Worm (Caenorhabditis elegans) whole organism, L1 larva: ENCODE measurements around the gene clec-29.

Source experiments
- C04F5.9 ChIP-seq: sonication (generic microtip); optimal IDR thresholded peaks from 2 replicates; lab custom pipeline; 2016; ENCODE audit warnings: missing genetic modification characterization, missing compliant biosample characterization
- F16B12.6 ChIP-seq: fragments of 150-350 bp; optimal IDR thresholded peaks from 2 replicates; lab custom pipeline; 2014; ENCODE audit warnings: missing biosample characterization, missing genetic modification characterization
- alr-1 ChIP-seq: fragments of 200-800 bp; sonication (Bioruptor generic); optimal IDR thresholded peaks from 2 replicates; lab custom pipeline; 2018; ENCODE audit warnings: borderline replicate concordance, mild to moderate bottlenecking, missing genetic modification characterization, missing compliant biosample characterization
- aly-2 ChIP-seq: fragments of 150-350 bp; optimal IDR thresholded peaks from 2 replicates; lab custom pipeline; 2014; ENCODE audit warnings: missing biosample characterization, missing genetic modification characterization
- ama-1 ChIP-seq: fragments of 150-350 bp; optimal IDR thresholded peaks from 2 replicates; lab custom pipeline; 2014
- blmp-1 ChIP-seq: fragments of 150-350 bp; optimal IDR thresholded peaks from 2 replicates; lab custom pipeline; 2014; ENCODE audit warnings: missing biosample characterization, missing genetic modification characterization
- ceh-8 ChIP-seq: fragments of 200-800 bp; sonication (Bioruptor generic); optimal IDR thresholded peaks from 2 replicates; lab custom pipeline; 2018; ENCODE audit warnings: mild to moderate bottlenecking, missing genetic modification characterization, moderate library complexity, missing compliant biosample characterization
- ces-1 ChIP-seq: fragments of 150-350 bp; optimal IDR thresholded peaks from 2 replicates; lab custom pipeline; 2014; ENCODE audit warnings: missing biosample characterization, missing genetic modification reagents, missing genetic modification characterization
- dpl-1 ChIP-seq, 3 experiments: fragments of 150-350 bp in 2 of 3; sonication (generic microtip) in 1 of 3; optimal IDR thresholded peaks; 2 replicates each; lab custom pipeline; 2014 to 2017; ENCODE audit warnings: missing biosample characterization in 3 of 3, missing genetic modification characterization in 3 of 3, missing genetic modification reagents in 3 of 3
- dsc-1 ChIP-seq: sonication (generic microtip); optimal IDR thresholded peaks from 2 replicates; lab custom pipeline; 2016; ENCODE audit warnings: mild to moderate bottlenecking, missing genetic modification characterization, missing compliant biosample characterization
- efl-1 ChIP-seq, 4 experiments: fragments of 150-350 bp; optimal IDR thresholded peaks in 3 of 4; peaks in 1 of 4; 1 replicate in 1 of 4; 2 replicates in 3 of 4; lab custom pipeline; 2014; ENCODE audit warnings: missing biosample characterization in 2 of 4, missing genetic modification characterization in 2 of 4, missing genetic modification reagents in 2 of 4
- elt-2 ChIP-seq: sonication (generic microtip); optimal IDR thresholded peaks from 2 replicates; lab custom pipeline; 2016; ENCODE audit warnings: missing genetic modification characterization, mild to moderate bottlenecking, inconsistent platforms, missing compliant biosample characterization, missing genetic modification reagents
- elt-3 ChIP-seq, 6 experiments: fragments of 150-350 bp in 1 of 6; sonication (generic microtip); optimal IDR thresholded peaks; 2 replicates each; lab custom pipeline; 2017 to 2018; ENCODE audit warnings: missing biosample characterization in 6 of 6, missing genetic modification characterization in 6 of 6, inconsistent platforms in 1 of 6
- ets-5 ChIP-seq: fragments of 200-800 bp; sonication (Bioruptor generic); IDR thresholded peaks from 2 replicates; pipeline ENCODE4 v1.3.6; 2022; ENCODE audit warnings: missing genetic modification characterization, missing compliant biosample characterization
- fkh-4 ChIP-seq: sonication (generic microtip); optimal IDR thresholded peaks from 2 replicates; lab custom pipeline; 2016; ENCODE audit warnings: missing compliant biosample characterization, missing genetic modification characterization, borderline replicate concordance
- hlh-17 ChIP-seq: fragments of 200-800 bp; sonication (Bioruptor generic); optimal IDR thresholded peaks from 2 replicates; lab custom pipeline; 2018; ENCODE audit warnings: missing genetic modification characterization, mild to moderate bottlenecking, missing compliant biosample characterization, moderate library complexity, borderline replicate concordance
- hpl-2 ChIP-seq: fragments of 150-350 bp; optimal IDR thresholded peaks from 2 replicates; lab custom pipeline; 2014; ENCODE audit warnings: missing biosample characterization, missing genetic modification reagents, missing genetic modification characterization
- irx-1 ChIP-seq: sonication (generic microtip); optimal IDR thresholded peaks from 2 replicates; lab custom pipeline; 2016; ENCODE audit warnings: missing genetic modification characterization, missing compliant biosample characterization
- isw-1 ChIP-seq: fragments of 200-800 bp; sonication (Bioruptor generic); IDR thresholded peaks from 2 replicates; pipeline ENCODE4 v1.3.6; 2022; ENCODE audit warnings: missing genetic modification characterization, missing compliant biosample characterization
- lin-14 ChIP-seq: fragments of 200-800 bp; sonication (Bioruptor generic); optimal IDR thresholded peaks from 2 replicates; lab custom pipeline; 2018; ENCODE audit warnings: mild to moderate bottlenecking, missing genetic modification characterization, moderate library complexity, missing compliant biosample characterization
- lin-35 ChIP-seq, 2 experiments: fragments of 150-350 bp; optimal IDR thresholded peaks; 2 replicates each; lab custom pipeline; 2014; ENCODE audit warnings: missing biosample characterization in 2 of 2, missing genetic modification characterization in 2 of 2, missing genetic modification reagents in 2 of 2
- lir-3 ChIP-seq: sonication (generic microtip); optimal IDR thresholded peaks from 2 replicates; lab custom pipeline; 2016; ENCODE audit warnings: mild to moderate bottlenecking, missing genetic modification characterization, moderate library complexity, missing compliant biosample characterization; ENCODE audit not compliant: poor library complexity
- lsy-2 ChIP-seq, 2 experiments: fragments of 150-350 bp; optimal IDR thresholded peaks; 2 replicates each; lab custom pipeline; 2014; ENCODE audit warnings: missing biosample characterization in 2 of 2, missing genetic modification characterization in 2 of 2
- mdl-1 ChIP-seq, 2 experiments: fragments of 150-350 bp; optimal IDR thresholded peaks; 2 replicates each; lab custom pipeline; 2014 to 2017; ENCODE audit warnings: missing biosample characterization in 2 of 2, missing genetic modification characterization in 2 of 2, inconsistent platforms in 1 of 2
- nhr-19 ChIP-seq: fragments of 200-800 bp; sonication (Bioruptor generic); conservative IDR thresholded peaks from 2 replicates; pipeline ENCODE4 v1.3.6; 2022; ENCODE audit warnings: missing genetic modification characterization, missing compliant biosample characterization
- nhr-20 ChIP-seq: sonication (generic microtip); optimal IDR thresholded peaks from 2 replicates; lab custom pipeline; 2016; ENCODE audit warnings: mild to moderate bottlenecking, missing genetic modification characterization, missing compliant biosample characterization
- nhr-237 ChIP-seq: fragments of 150-350 bp; optimal IDR thresholded peaks from 2 replicates; lab custom pipeline; 2014; ENCODE audit warnings: missing biosample characterization, missing genetic modification characterization
- nhr-28 ChIP-seq: fragments of 150-350 bp; optimal IDR thresholded peaks from 2 replicates; lab custom pipeline; 2014; ENCODE audit warnings: missing biosample characterization, missing genetic modification characterization
- nhr-76 ChIP-seq: sonication (generic microtip); optimal IDR thresholded peaks from 2 replicates; lab custom pipeline; 2017; ENCODE audit warnings: missing biosample characterization, missing genetic modification characterization
- nhr-85 ChIP-seq: sonication (generic microtip); peaks from one replicate; lab custom pipeline; 2016; ENCODE audit warnings: missing genetic modification characterization, inconsistent platforms, missing compliant biosample characterization
- nhr-90 ChIP-seq: sonication (generic microtip); optimal IDR thresholded peaks from 2 replicates; lab custom pipeline; 2016; ENCODE audit warnings: mild to moderate bottlenecking, missing genetic modification characterization, missing compliant biosample characterization; ENCODE audit not compliant: poor library complexity
- rnt-1 ChIP-seq: sonication (generic microtip); optimal IDR thresholded peaks from 2 replicates; lab custom pipeline; 2016; ENCODE audit warnings: mild to moderate bottlenecking, missing genetic modification characterization, moderate library complexity, missing compliant biosample characterization
- snu-23 ChIP-seq: sonication (generic microtip); optimal IDR thresholded peaks from 2 replicates; lab custom pipeline; 2016; ENCODE audit warnings: missing genetic modification characterization, missing compliant biosample characterization
- sptf-1 ChIP-seq: fragments of 150-350 bp; optimal IDR thresholded peaks from 2 replicates; lab custom pipeline; 2014; ENCODE audit warnings: missing biosample characterization, missing genetic modification characterization
- sup-37 ChIP-seq: fragments of 200-800 bp; sonication (Bioruptor generic); optimal IDR thresholded peaks from 2 replicates; lab custom pipeline; 2018; ENCODE audit warnings: mild to moderate bottlenecking, missing genetic modification characterization, missing compliant biosample characterization
- tbx-2 ChIP-seq: sonication (generic microtip); optimal IDR thresholded peaks from 2 replicates; lab custom pipeline; 2016; ENCODE audit warnings: missing genetic modification characterization, missing compliant biosample characterization
- unc-130 ChIP-seq: fragments of 150-350 bp; optimal IDR thresholded peaks from 2 replicates; lab custom pipeline; 2017; ENCODE audit warnings: missing biosample characterization, missing genetic modification characterization, inconsistent platforms
- unc-86 ChIP-seq: sonication (generic microtip); optimal IDR thresholded peaks from 2 replicates; lab custom pipeline; 2016; ENCODE audit warnings: missing genetic modification characterization, missing compliant biosample characterization
- vab-15 ChIP-seq: sonication (generic microtip); optimal IDR thresholded peaks from 2 replicates; lab custom pipeline; 2017; ENCODE audit warnings: missing genotype, mild to moderate bottlenecking, missing genetic modification characterization, missing compliant biosample characterization
- xbp-1 ChIP-seq: sonication (generic microtip); optimal IDR thresholded peaks from 2 replicates; lab custom pipeline; 2016; ENCODE audit warnings: missing genetic modification characterization, missing compliant biosample characterization
- zag-1 ChIP-seq: fragments of 150-350 bp; optimal IDR thresholded peaks from 2 replicates; lab custom pipeline; 2014; ENCODE audit warnings: missing biosample characterization, missing genetic modification characterization
- zip-4 ChIP-seq: fragments of 200-800 bp; sonication (Bioruptor generic); optimal IDR thresholded peaks from 2 replicates; lab custom pipeline; 2018; ENCODE audit warnings: mild to moderate bottlenecking, missing genetic modification characterization, moderate library complexity, missing compliant biosample characterization

clec-29 gene

DNA sequence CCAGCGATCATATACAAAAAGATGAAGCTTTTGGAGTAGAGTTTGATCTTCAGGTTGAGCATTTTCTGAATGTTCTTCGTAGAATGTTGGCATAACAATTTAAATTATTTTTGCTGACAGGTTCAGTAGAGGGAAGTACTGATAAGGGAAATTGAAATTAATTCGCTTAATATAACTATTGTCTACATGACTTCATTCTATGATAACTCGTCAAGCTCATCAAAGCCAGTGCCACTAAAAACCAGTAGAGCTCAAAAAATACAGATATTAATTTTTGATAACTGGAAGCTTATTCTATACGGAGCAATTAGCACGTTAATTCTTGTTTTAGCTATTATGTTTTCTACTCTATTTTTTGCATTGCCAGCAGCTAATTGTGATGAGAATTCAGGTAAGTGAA, at the start of gene clec-29, which contains the start of gene clec-39:
Gene clec-29 (minus strand): TSS at position 101 of the 400 bp plus-strand sequence.
Gene clec-39 (plus strand): TSS at position 169 of the 400 bp plus-strand sequence.
- TF ChIP-seq C04F5.9, result no peak
- no peak for TF ChIP-seq dpl-1 (GFP tag; optimal IDR thresholded peaks at IDR 0.05; lab: Kevin White, UChicago)
- no peak for TF ChIP-seq nhr-76
- no peak for TF ChIP-seq hpl-2 (GFP tag; lab: Kevin White, UChicago)
- TF ChIP-seq fkh-4 (tag; lab: Kevin White, UChicago), result no peak
- TF ChIP-seq ceh-8, result no peak
- no peak for TF ChIP-seq nhr-20 (tag; lab: Kevin White, UChicago)
- no peak for TF ChIP-seq elt-2 (tag; lab: Kevin White, UChicago)
- no peak for TF ChIP-seq nhr-237 (tag; lab: Kevin White, UChicago)
- TF ChIP-seq hlh-17 (GFP tag; lab: Kevin White, UChicago), result no peak
- no peak for TF ChIP-seq zip-4 (GFP tag; lab: Kevin White, UChicago)
- TF ChIP-seq tbx-2 (tag; lab: Kevin White, UChicago), result no peak

DNA sequence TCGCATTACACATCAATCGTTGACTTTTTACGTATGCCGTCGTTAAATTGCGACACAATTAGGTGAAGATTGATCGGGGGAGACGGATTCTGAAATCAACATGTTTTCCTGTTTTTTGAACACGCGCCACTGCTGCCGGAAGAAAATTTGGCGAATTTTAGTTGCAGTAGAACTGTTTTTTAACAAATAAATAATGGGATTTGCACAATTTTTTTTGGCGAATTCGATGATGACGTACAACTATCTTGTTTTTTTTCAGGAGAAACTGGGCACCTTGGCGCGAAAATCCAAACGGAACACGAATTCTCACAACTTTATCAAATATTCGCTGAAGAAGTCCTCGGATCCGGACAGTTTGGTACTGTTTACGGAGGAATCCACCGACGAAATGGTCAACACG, 47.0 kb upstream of the clec-29 start:
- TF ChIP-seq nhr-28 (tag; lab: Kevin White, UChicago) (no peak), efl-1 (optimal IDR thresholded peaks at IDR 0.05; lab: Kevin White, UChicago) (no peak), efl-1 (GFP tag; optimal IDR thresholded peaks at IDR 0.05 in 1 of 2; lab: Kevin White, UChicago) (peak in 1 of 2 experiments; percentile 62), dsc-1 (tag; lab: Kevin White, UChicago) (no peak), F16B12.6 (tag; lab: Kevin White, UChicago) (no peak)
- TF ChIP-seq, all 84 proteins: peak for 1

DNA sequence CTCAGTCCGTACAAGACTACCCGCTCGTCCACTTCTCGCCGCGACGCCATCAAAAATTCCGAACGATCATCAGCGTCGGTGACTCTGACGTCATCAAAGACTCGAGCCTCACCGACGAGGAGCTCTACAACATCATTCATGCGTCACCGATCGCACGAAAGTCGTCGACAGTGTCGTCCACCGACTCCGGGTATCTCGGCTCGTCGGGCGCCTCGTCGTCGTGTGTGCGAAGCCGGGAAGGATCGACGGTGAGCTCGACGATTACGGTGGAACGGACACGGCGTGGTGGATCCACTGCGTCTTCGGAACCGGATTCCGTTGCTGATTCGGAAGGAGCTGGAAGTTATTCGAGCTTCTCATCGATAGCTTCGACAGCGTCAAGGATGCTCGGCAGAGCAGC, 45.8 kb upstream of the clec-29 start:
- TF ChIP-seq ces-1 (GFP tag; lab: Kevin White, UChicago) (no peak), efl-1 (optimal IDR thresholded peaks at IDR 0.05; lab: Kevin White, UChicago) (no peak), efl-1 (GFP tag; optimal IDR thresholded peaks at IDR 0.05 in 1 of 2; lab: Kevin White, UChicago) (no peak), sup-37 (GFP tag; lab: Kevin White, UChicago) (no peak), nhr-85 (no peak), sptf-1 (tag; lab: Kevin White, UChicago) (no peak), alr-1 (tag; lab: Kevin White, UChicago) (no peak)
- TF ChIP-seq, all 84 proteins: peak for 0

DNA sequence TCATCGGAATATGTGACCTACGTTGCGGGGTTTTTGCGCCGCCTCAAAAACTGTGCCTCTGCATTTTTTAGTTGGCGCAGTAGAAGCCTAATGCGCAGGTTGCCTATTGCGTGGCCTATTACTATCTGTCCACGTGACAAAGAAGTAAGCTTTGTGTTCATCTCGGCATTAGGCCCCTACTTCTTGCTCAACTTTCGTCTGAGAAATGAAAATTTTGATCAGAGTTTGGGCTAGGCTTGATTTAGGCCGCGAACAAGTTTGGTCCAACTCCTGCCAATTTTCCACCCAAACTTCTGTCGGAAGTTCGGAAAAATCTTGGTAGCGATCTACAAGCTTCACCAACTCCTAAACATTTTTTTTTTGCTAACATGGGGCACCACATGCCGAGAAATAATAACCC, 43.0 kb upstream of the clec-29 start:
- no peak for TF ChIP-seq hpl-2 (GFP tag; lab: Kevin White, UChicago)
- TF ChIP-seq nhr-19 (GFP tag; lab: Robert Waterston, UW), result no peak
- TF ChIP-seq aly-2 (tag; lab: Kevin White, UChicago), result no peak
- TF ChIP-seq unc-86 (tag; lab: Kevin White, UChicago), result no peak
- peak; percentile 42 for TF ChIP-seq nhr-85
- TF ChIP-seq xbp-1, result no peak
- no peak for TF ChIP-seq rnt-1
- no peak for TF ChIP-seq irx-1 (tag; lab: Kevin White, UChicago)

DNA sequence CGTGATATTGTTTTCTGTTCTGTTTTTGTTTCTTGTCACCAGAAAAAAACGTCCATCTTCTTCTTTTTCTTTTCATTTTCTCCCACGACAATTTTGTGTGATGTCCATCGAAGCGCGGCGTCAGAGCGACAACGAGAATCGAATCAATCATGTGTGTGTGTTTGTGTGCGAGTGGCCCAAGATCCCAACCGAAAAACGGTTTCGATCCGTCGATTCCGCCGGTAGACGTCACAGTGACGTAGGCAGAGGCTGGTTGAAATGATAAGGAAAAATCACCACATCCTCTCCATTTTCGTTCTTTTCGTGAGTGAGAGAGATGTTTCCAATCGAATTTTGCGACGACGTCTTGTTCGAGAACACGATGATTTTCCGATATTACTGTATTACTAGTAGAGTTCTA, 41.6 kb upstream of the clec-29 start:
- TF ChIP-seq alr-1 (tag; lab: Kevin White, UChicago) (no peak), irx-1 (tag; lab: Kevin White, UChicago) (no peak), zag-1 (tag; lab: Kevin White, UChicago) (no peak), ama-1 (lab: Kevin White, UChicago) (no peak), snu-23 (GFP tag; lab: Kevin White, UChicago) (peak; percentile 14), unc-130 (tag; lab: Kevin White, UChicago) (peak; percentile 35), hlh-17 (GFP tag; lab: Kevin White, UChicago) (no peak), lsy-2 (tag; optimal IDR thresholded peaks at IDR 0.05; lab: Kevin White, UChicago) (peak in 1 of 2 experiments; percentile 33), nhr-19 (GFP tag; lab: Robert Waterston, UW) (peak; percentile 11; the same call in 1 of the 2 replicates), nhr-20 (tag; lab: Kevin White, UChicago) (peak; percentile 44), tbx-2 (tag; lab: Kevin White, UChicago) (peak; percentile 6), isw-1 (GFP tag; lab: Robert Waterston, UW) (no peak), F16B12.6 (tag; lab: Kevin White, UChicago) (no peak), lin-14 (GFP tag; lab: Kevin White, UChicago) (peak; percentile 60), vab-15 (tag; lab: Kevin White, UChicago) (no peak), ets-5 (GFP tag; lab: Robert Waterston, UW) (no peak), elt-3 (tag; optimal IDR thresholded peaks at IDR 0.05; lab: Kevin White, UChicago) (peak in 4 of 6 experiments; percentile 66 to 86 (median 71)), C04F5.9 (no peak), mdl-1 (tag; optimal IDR thresholded peaks at IDR 0.05; lab: Kevin White, UChicago) (peak in 1 of 2 experiments; percentile 41), nhr-85 (peak; percentile 93), lir-3 (tag; lab: Kevin White, UChicago) (no peak), nhr-90 (tag; lab: Kevin White, UChicago) (peak; percentile 39), lin-35 (GFP tag; optimal IDR thresholded peaks at IDR 0.05; lab: Kevin White, UChicago) (peak in 1 of 2 experiments; percentile 25), blmp-1 (tag; lab: Kevin White, UChicago) (peak; percentile 76)
